Worm (Caenorhabditis elegans) whole organism, early embryonic: ENCODE data around the gene folt-1.

ENCODE experiments used
- B0310.2 ChIP-seq: sonication (generic microtip); optimal IDR thresholded peaks from 2 replicates; lab custom pipeline; 2016; ENCODE audit warnings: mild to moderate bottlenecking, missing genetic modification characterization, missing compliant biosample characterization
- F13C5.2 ChIP-seq: sonication (generic microtip); optimal IDR thresholded peaks from 2 replicates; lab custom pipeline; 2017; ENCODE audit warnings: mild to moderate bottlenecking, missing genetic modification characterization, inconsistent platforms, missing compliant biosample characterization
- ama-1 ChIP-seq: fragments of 150-350 bp; optimal IDR thresholded peaks from 2 replicates; lab custom pipeline; 2014
- ceh-13 ChIP-seq: fragments of 200-800 bp; sonication (Bioruptor generic); optimal IDR thresholded peaks from 2 replicates; lab custom pipeline; 2018; ENCODE audit warnings: mild to moderate bottlenecking, missing genetic modification characterization, missing compliant biosample characterization
- ceh-36 ChIP-seq: sonication (generic microtip); optimal IDR thresholded peaks from 2 replicates; lab custom pipeline; 2016; ENCODE audit warnings: missing genetic modification characterization, inconsistent platforms, missing compliant biosample characterization
- ets-7 ChIP-seq: sonication (generic microtip); optimal IDR thresholded peaks from 2 replicates; lab custom pipeline; 2016; ENCODE audit warnings: missing genotype, missing genetic modification characterization, missing compliant biosample characterization
- flt-1 ChIP-seq: fragments of 200-800 bp; sonication (Bioruptor generic); IDR thresholded peaks from 2 replicates; pipeline ENCODE4 v1.3.6; 2022; ENCODE audit warnings: missing genetic modification characterization, missing compliant biosample characterization
- hmbx-1 ChIP-seq: sonication (generic microtip); optimal IDR thresholded peaks from 2 replicates; lab custom pipeline; 2016; ENCODE audit warnings: mild to moderate bottlenecking, missing genetic modification characterization, missing compliant biosample characterization
- hmg-4 ChIP-seq: fragments of 200-800 bp; sonication (Bioruptor generic); optimal IDR thresholded peaks from 2 replicates; lab custom pipeline; 2018; ENCODE audit warnings: mild to moderate bottlenecking, missing genetic modification characterization, missing compliant biosample characterization
- hnd-1 ChIP-seq: sonication (generic microtip); optimal IDR thresholded peaks from 2 replicates; lab custom pipeline; 2016; ENCODE audit warnings: missing genetic modification characterization, missing compliant biosample characterization
- tbx-37 ChIP-seq: fragments of 200-800 bp; sonication (Bioruptor generic); conservative IDR thresholded peaks from 2 replicates; pipeline ENCODE4 v1.3.6; 2022; ENCODE audit warnings: missing genetic modification reagents, missing genetic modification characterization, missing compliant biosample characterization
- tra-4 ChIP-seq: sonication (generic microtip); optimal IDR thresholded peaks from 2 replicates; lab custom pipeline; 2017; ENCODE audit warnings: missing genetic modification characterization, missing compliant biosample characterization

DNA sequence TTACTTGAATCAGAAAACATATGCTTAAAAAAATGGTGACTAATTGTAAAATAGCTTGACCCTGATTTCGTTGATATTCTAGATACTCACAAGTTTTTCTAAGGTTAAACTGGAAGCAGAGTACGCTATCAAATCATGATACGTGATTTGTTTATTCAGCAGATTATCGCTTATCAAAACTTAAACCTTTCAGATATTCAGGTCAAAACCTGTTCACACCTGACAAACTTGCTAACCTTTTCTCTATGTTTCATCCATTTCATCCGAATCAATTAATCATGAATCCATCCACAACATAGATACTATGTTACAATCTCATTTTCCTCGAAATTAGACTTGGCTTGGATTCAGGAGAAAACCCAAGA is 6.5 kb downstream of the folt-1 start:
- TF ChIP-seq tra-4 = no peak
- no peak for TF ChIP-seq F13C5.2 (tag; lab: Kevin White, UChicago)
- TF ChIP-seq B0310.2 (tag; lab: Kevin White, UChicago) = no peak
- no peak for TF ChIP-seq ama-1 (lab: Kevin White, UChicago)
- no peak for TF ChIP-seq hnd-1 (tag; lab: Kevin White, UChicago)
- TF ChIP-seq hmg-4 (GFP tag; lab: Kevin White, UChicago) = no peak
- TF ChIP-seq ceh-13 (GFP tag; lab: Kevin White, UChicago) = no peak
- no peak for TF ChIP-seq ceh-36 (tag; lab: Kevin White, UChicago)
- no peak for TF ChIP-seq flt-1 (GFP tag; lab: Robert Waterston, UW)
- no peak for TF ChIP-seq tbx-37 (GFP tag; lab: Robert Waterston, UW)
- TF ChIP-seq hmbx-1 (tag; lab: Kevin White, UChicago) = no peak
- TF ChIP-seq ets-7 (tag; lab: Kevin White, UChicago) = no peak
